Fruit fly (Drosophila melanogaster) whole organism: ENCODE results near the gene CG10026.
A peak's percentile ranks its signal among the peaks of the same experiment; 100 is the strongest.

Experiments used
- CG8478 ChIP-seq: fragments of >200 bp; optimal IDR thresholded peaks from 2 replicates; lab custom pipeline; 2018; ENCODE audit warnings: inconsistent platforms
- Dll ChIP-seq: fragments of >200 bp; optimal IDR thresholded peaks from 2 replicates; lab custom pipeline; 2017
- EcR ChIP-seq, 2 experiments: fragments of >200 bp; optimal IDR thresholded peaks; 2 replicates each; lab custom pipeline; 2017; ENCODE audit warnings: missing biosample characterization in 2 of 2, missing genetic modification characterization in 2 of 2, missing genetic modification reagents in 2 of 2
- pan ChIP-seq: fragments of >200 bp; optimal IDR thresholded peaks from 2 replicates; lab custom pipeline; 2017
- psq ChIP-seq: fragments of >200 bp; optimal IDR thresholded peaks from 2 replicates; lab custom pipeline; 2017
- usp ChIP-seq: fragments of >200 bp; optimal IDR thresholded peaks from 2 replicates; lab custom pipeline; 2017; ENCODE audit warnings: missing biosample characterization, missing genetic modification characterization, mixed read lengths

Gene CG10026

DNA sequence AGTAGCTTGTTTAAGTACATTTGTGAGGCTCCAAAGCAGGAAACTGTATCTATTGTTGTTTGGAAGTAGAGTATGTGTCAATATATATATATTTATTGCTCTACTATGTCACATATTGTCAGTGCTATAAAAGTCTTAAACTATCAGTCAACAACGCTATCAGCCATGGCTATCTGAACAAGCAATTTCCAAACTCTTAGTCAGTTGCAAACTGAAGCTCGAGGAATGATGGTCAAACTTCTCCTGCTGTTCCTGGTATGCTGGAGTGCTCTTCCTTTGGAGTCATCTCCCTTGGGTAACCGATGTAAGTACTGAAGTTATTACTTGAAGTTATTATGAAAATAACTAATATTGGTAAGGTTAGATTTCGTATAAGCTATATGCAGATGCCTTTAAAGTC is 35.2 kb upstream of the CG10026 start, which contains the start of gene lectin-37Db:
Gene lectin-37Db, plus strand, starts transcription at position 204 of the 400 bp plus-strand sequence.
- TF ChIP-seq CG8478 (lab: Kevin White, UChicago): no peak
- TF ChIP-seq EcR (GFP tag; optimal IDR thresholded peaks at IDR 0.05; lab: Kevin White, UChicago): no peak

dm6 chr2L:19421573-19421972 is 32.5 kb upstream of the CG10026 start:
- TF ChIP-seq CG8478 (lab: Kevin White, UChicago) (no peak), pan (lab: Kevin White, UChicago) (no peak), usp (GFP tag; lab: Kevin White, UChicago) (no peak), EcR (GFP tag; optimal IDR thresholded peaks at IDR 0.05; lab: Kevin White, UChicago) (no peak), Dll (no peak), psq (no peak)

- TF ChIP-seq CG8478 (lab: Kevin White, UChicago): no peak
- no peak for TF ChIP-seq psq
- TF ChIP-seq Dll: no peak
- no peak for TF ChIP-seq usp (GFP tag; lab: Kevin White, UChicago)
- TF ChIP-seq EcR (GFP tag; optimal IDR thresholded peaks at IDR 0.05; lab: Kevin White, UChicago): no peak
- TF ChIP-seq pan (lab: Kevin White, UChicago): no peak
These were observed 31.4 kb upstream of the CG10026 start for dm6 chr2L:19422642-19423041.

DNA sequence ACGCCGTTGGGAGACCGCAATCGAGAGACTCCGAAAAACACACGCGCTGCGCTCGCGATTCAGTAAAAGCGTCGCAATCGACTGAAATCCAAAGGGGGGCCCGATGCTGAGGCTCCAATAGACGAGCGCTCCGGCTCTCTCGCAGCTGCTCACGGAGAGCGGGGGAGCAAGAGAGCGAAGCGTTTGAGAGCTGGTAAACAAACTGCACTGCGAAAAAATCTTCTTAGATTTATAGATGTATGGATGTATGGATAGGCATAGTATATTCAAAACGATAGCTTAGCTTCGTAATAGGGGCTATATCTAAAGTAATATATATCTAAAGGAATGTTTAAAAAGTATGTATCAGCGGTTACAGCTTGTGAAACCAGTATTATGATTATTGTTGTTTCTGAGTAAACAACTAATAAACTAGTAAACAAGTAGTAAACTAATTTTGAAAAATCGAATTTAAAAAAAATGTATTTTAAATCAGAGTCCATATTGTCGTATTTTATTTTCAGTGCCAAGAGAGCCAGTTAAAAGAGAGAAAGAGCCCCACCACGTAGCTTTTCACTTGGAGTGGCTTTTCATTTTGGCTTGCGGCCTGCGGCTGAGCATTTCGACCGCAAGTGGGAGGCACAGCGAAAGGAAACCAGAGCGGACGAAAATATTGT is 30.5 kb upstream of the CG10026 start, which contains the start of the genes Alp12 and CG13085:
Gene Alp12, plus strand, starts transcription at position 584 of the 656 bp plus-strand sequence.
Gene CG13085, plus strand, starts transcription at position 584 of the 656 bp plus-strand sequence.
- TF ChIP-seq EcR (GFP tag; optimal IDR thresholded peaks at IDR 0.05; lab: Kevin White, UChicago): no peak
- TF ChIP-seq psq: no peak
- no peak for TF ChIP-seq pan (lab: Kevin White, UChicago)
- no peak for TF ChIP-seq usp (GFP tag; lab: Kevin White, UChicago)
- TF ChIP-seq Dll: no peak
- TF ChIP-seq CG8478 (lab: Kevin White, UChicago): no peak

DNA sequence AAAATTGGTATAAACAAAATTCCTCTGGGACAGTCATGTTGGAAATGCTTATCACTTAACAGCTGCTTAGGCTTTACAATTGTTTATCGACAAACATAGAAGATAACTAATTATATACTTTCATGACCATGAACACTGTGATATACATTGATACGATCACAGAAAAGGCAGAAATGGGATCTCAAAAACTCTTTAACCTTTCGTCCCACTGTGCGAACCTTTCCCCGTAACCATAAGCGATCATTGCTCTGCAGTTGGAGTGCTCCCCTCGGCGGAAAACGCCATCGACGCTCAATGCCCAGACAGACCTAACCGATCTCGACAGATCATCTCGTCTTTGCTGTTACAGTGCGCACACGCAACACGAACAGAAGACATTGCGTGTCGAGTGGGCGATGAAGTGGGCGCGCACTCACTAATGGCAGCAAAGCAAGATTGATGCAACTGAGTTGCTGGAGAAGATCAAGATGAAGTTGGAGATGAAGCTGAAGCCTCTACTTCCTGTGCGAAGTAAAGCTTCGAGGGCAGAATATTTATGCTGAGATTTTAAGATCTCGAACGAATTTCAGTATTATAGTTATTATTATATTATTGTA is 29.7 kb upstream of the CG10026 start:
- TF ChIP-seq EcR (GFP tag; optimal IDR thresholded peaks at IDR 0.05; lab: Kevin White, UChicago) (no peak), usp (GFP tag; lab: Kevin White, UChicago) (no peak), psq (no peak), pan (lab: Kevin White, UChicago) (no peak), CG8478 (lab: Kevin White, UChicago) (no peak), Dll (no peak)

DNA sequence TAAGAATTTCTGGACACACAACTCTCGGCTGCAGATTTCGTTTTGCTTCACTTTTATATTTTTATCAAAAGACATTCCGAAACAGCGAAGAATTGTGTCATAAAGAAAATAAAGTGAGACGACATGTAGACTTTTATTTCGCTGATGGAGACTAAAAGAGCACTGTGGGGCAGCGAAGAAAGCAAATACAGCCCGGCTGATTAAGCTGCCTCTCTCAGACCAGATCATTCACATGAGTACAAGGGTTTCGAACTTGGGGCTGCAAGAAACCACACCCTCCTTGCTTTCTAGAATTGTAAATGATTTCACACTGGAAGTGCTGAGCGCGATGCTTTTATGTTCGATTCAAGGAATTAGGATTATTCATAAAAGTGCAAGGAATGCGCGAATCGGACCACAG is 29.0 kb upstream of the CG10026 start:
- no peak for TF ChIP-seq Dll

DNA sequence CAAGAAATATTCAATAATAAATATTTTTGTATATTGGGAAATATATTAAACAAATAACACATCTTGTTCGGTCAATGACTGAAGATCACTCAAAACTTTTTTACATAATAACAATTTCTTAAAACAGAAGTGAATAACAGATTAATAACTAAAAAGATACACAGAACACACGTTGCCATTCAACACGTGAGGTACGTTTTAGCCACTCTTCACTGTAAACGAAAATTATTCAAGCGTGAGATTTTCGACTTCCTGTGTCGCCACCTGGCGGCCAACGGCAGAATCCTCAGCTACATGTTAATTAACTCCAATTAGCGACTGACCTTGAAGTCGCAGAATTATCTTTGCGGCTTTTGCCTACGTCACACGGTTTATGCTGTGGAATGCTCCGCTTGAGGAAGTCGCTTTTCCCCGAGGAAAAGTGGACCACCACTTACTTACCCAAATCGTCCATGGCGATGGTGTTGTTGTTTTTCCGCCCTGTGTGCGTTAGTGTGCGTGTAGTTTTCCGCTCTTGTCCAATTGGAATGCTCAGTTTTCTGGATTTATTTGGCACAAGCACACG is 28.2 kb upstream of the CG10026 start:
- peak; percentile 53 for TF ChIP-seq pan (lab: Kevin White, UChicago)
- TF ChIP-seq Dll: no peak

- TF ChIP-seq Dll (peak; percentile 3), CG8478 (lab: Kevin White, UChicago) (no peak)
These were observed 27.7 kb upstream of the CG10026 start, which contains the start of gene Pax for dm6 chr2L:19426330-19426781. Pax (minus strand) TSS chr2L:19426596.

dm6 chr2L:19429731-19430130 is 24.3 kb upstream of the CG10026 start:
- TF ChIP-seq psq: no peak
- TF ChIP-seq EcR (GFP tag; optimal IDR thresholded peaks at IDR 0.05; lab: Kevin White, UChicago): no peak
- no peak for TF ChIP-seq pan (lab: Kevin White, UChicago)
- no peak for TF ChIP-seq usp (GFP tag; lab: Kevin White, UChicago)
- no peak for TF ChIP-seq CG8478 (lab: Kevin White, UChicago)

DNA sequence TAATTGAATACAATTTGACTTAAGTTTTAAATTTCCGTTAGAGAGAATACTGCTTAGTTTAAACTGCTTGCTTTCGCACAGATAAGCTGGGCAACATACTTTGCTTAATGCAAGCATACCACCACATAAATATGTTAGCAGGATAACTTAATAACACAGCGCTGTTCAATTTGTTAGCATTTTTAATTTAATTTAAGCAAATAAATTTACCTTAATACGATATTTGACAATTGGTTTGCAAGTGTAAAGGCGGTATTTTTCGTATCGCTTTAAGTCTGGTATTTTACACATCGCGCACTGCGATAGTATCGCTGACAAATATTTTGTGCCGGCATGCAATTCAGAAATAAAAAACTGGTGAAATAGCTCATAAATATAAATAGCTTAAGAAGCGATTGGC is 23.7 kb upstream of the CG10026 start, which contains the start of gene RtcB:
Gene RtcB, plus strand, starts transcription at position 301 of the 400 bp plus-strand sequence.
- TF ChIP-seq EcR (GFP tag; optimal IDR thresholded peaks at IDR 0.05; lab: Kevin White, UChicago): no peak
- no peak for TF ChIP-seq Dll
- no peak for TF ChIP-seq usp (GFP tag; lab: Kevin White, UChicago)
- no peak for TF ChIP-seq CG8478 (lab: Kevin White, UChicago)
- no peak for TF ChIP-seq pan (lab: Kevin White, UChicago)
- no peak for TF ChIP-seq psq

DNA sequence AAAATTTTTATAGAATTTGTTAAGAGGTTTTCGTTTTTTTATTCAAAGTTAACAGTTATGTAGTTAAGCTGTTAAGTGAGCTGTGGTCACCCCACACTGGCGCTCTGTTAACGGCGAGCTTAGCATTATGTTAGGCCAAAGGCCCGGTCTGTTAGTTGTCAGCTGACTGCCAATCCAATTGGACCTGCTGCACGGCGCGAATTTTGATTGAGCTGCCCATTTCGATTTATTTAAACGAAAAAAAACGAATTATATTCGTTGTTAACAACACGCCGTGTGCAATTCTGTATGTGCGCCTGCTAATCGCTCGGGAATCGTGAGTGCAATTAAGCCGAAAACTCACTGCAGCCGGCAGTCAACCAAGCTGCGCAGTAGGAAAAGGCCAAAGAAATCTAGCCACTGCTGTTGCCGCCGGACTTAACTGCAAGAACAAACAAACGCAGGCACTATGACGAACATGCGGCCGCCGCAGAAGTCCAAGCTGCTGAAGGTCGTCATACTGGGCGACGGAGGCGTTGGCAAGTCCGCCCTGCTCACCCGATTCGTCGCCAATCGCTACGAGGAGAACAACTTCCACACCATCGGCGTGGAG is 21.5 kb upstream of the CG10026 start, which contains the start of gene Rab9:
Gene Rab9, plus strand, starts transcription at position 151 of the 592 bp plus-strand sequence.
- TF ChIP-seq psq (no peak), pan (lab: Kevin White, UChicago) (no peak), usp (GFP tag; lab: Kevin White, UChicago) (no peak), CG8478 (lab: Kevin White, UChicago) (no peak), Dll (no peak), EcR (GFP tag; optimal IDR thresholded peaks at IDR 0.05; lab: Kevin White, UChicago) (no peak)

DNA sequence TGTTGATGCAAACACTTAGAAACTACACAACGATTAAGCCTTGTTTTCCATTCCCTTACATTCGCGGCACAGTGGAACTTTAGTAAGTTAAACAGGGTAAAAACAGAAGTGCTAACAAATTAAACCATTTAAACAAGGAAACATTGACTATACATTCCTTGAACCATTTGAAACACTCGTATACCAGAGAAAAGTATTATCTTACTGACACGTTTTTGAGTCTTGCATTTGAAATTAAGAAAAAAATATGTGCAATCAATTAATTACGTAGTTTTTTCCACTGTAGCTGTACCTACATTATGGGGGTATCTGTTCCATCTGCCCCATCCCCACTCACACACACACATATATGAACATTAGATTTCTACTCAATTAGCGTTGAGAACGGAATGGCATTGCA is 20.8 kb upstream of the CG10026 start:
- no peak for TF ChIP-seq EcR (GFP tag; optimal IDR thresholded peaks at IDR 0.05; lab: Kevin White, UChicago)
- TF ChIP-seq CG8478 (lab: Kevin White, UChicago): no peak
- no peak for TF ChIP-seq Dll
- no peak for TF ChIP-seq psq
- no peak for TF ChIP-seq pan (lab: Kevin White, UChicago)
- TF ChIP-seq usp (GFP tag; lab: Kevin White, UChicago): no peak
